Worm (Caenorhabditis elegans): ENCODE data around the gene str-88.

ce11 chrV:15417822-15418221 lies 34.2 kb upstream of the str-88 start, which contains the start of gene T06E6.10:
- TF ChIP-seq snpc-4 (tag; optimal IDR thresholded peaks at IDR 0.05) (no peak), nhr-12 (tag; optimal IDR thresholded peaks at IDR 0.05) (no peak), unc-62 (GFP tag; optimal IDR thresholded peaks at IDR 0.05) (no peak), nhr-237 (tag; optimal IDR thresholded peaks at IDR 0.05) (no peak), unc-39 (tag; optimal IDR thresholded peaks at IDR 0.05) (no peak), nhr-76 (tag; optimal IDR thresholded peaks at IDR 0.05) (no peak), sptf-1 (tag; optimal IDR thresholded peaks at IDR 0.05) (no peak), lin-13 (tag; optimal IDR thresholded peaks at IDR 0.05) (no peak), pha-4 (tag; optimal IDR thresholded peaks at IDR 0.05) (no peak), blmp-1 (tag; optimal IDR thresholded peaks at IDR 0.05) (no peak), ztf-11 (tag; optimal IDR thresholded peaks at IDR 0.05) (no peak), ceh-39 (tag; optimal IDR thresholded peaks at IDR 0.05) (no peak), mab-5 (tag; optimal IDR thresholded peaks at IDR 0.05) (no peak)

Measured in whole organism, mixed stage, embryonic.